Worm (Caenorhabditis elegans): ENCODE data around the gene K07F5.16.

DNA sequence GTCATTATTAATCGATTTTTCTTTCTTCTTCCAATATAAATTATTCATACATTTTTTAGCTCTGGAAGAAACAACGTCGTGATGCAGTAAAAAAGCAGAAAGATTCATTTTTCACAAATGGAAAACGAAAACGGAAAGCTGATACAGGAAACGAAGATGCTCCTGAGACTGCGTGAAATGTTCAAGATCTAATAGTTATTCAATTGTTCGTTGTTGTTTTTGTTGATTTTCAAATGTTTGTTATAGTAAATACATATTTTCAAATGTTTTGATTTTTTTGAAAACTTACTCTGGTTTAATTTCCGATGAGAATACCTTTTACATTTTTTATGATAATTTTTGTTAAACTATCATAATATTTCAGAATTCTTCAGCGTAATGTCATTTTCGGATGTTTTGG lies at the start of gene K07F5.16:
- TF ChIP-seq flt-1 (GFP tag; IDR thresholded peaks at IDR 0.05): no peak
- TF ChIP-seq med-1 (GFP tag; optimal IDR thresholded peaks at IDR 0.05; ENCODE audit: insufficient read depth): no peak
- no peak for TF ChIP-seq ztf-29 (GFP tag; IDR thresholded peaks at IDR 0.05)
- TF ChIP-seq T22C8.4 (GFP tag; IDR thresholded peaks at IDR 0.05): no peak
- TF ChIP-seq tab-1 (GFP tag; IDR thresholded peaks at IDR 0.05): no peak
- no peak for TF ChIP-seq ztf-23 (GFP tag; IDR thresholded peaks at IDR 0.05)
- no peak for TF ChIP-seq ref-1 (GFP tag; conservative IDR thresholded peaks at IDR 0.05)

All from whole organism, midembryonic.